Fruit fly (Drosophila melanogaster) whole organism, embryonic: ENCODE results near the gene Tim17b1.

Experiments
- Atf-2 ChIP-seq: fragments of 200-800 bp; sonication (Bioruptor generic); optimal IDR thresholded peaks from 2 replicates; lab custom pipeline; 2016; ENCODE audit warnings: missing biosample characterization, missing genetic modification characterization
- BEAF-32 ChIP-seq: fragments of 200-800 bp; sonication (Bioruptor generic); optimal IDR thresholded peaks from 3 replicates; lab custom pipeline; 2017; ENCODE audit warnings: missing biosample characterization, missing genetic modification characterization, mild to moderate bottlenecking, moderate library complexity, missing genetic modification reagents
- CG10654 ChIP-seq: fragments of 200-800 bp; sonication (Bioruptor generic); optimal IDR thresholded peaks from 2 replicates; lab custom pipeline; 2016; ENCODE audit warnings: missing biosample characterization, missing genetic modification characterization
- CG10959 ChIP-seq: fragments of 200-800 bp; sonication (Bioruptor generic); IDR thresholded peaks from 2 replicates; pipeline ENCODE4 v1.3.6; 2022; ENCODE audit warnings: missing biosample characterization, missing genetic modification characterization
- CG11695 ChIP-seq: fragments of 200-800 bp; sonication (Bioruptor generic); IDR thresholded peaks from 3 replicates; pipeline ENCODE4 v1.3.6; 2022; ENCODE audit warnings: missing biosample characterization, missing genetic modification characterization
- CG12391 ChIP-seq: fragments of 200-800 bp; sonication (Bioruptor generic); optimal IDR thresholded peaks from 3 replicates; lab custom pipeline; 2018; ENCODE audit warnings: missing biosample characterization, mild to moderate bottlenecking, missing genetic modification characterization, moderate library complexity
- CG14860 ChIP-seq: fragments of 200-800 bp; sonication (Bioruptor generic); IDR thresholded peaks from 3 replicates; pipeline ENCODE4 v1.3.6; 2022; ENCODE audit warnings: missing biosample characterization, missing genetic modification characterization; ENCODE audit not compliant: partially characterized antibody
- CG16863 ChIP-seq: fragments of 200-800 bp; sonication (Bioruptor generic); optimal IDR thresholded peaks from 3 replicates; lab custom pipeline; 2016; ENCODE audit warnings: missing biosample characterization, missing genetic modification characterization
- CG17829 ChIP-seq: fragments of 200-800 bp; optimal IDR thresholded peaks from 2 replicates; lab custom pipeline; 2019; ENCODE audit warnings: missing biosample characterization, mild to moderate bottlenecking, missing genetic modification characterization, moderate library complexity
- CG17912 ChIP-seq: fragments of 200-800 bp; sonication (Bioruptor generic); optimal IDR thresholded peaks from 2 replicates; lab custom pipeline; 2018; ENCODE audit warnings: missing biosample characterization, mild to moderate bottlenecking, missing genetic modification characterization
- CG18011 ChIP-seq: fragments of 200-800 bp; sonication (Bioruptor generic); optimal IDR thresholded peaks from 2 replicates; lab custom pipeline; 2017; ENCODE audit warnings: missing biosample characterization, missing genetic modification characterization, mild to moderate bottlenecking, moderate library complexity, missing genotype
- CG2129 ChIP-seq: fragments of 200-800 bp; sonication (Bioruptor generic); IDR thresholded peaks from 2 replicates; pipeline ENCODE4 v1.3.6; 2022; ENCODE audit warnings: missing biosample characterization, missing genetic modification characterization; ENCODE audit not compliant: partially characterized antibody
- CG2199 ChIP-seq: fragments of 200-800 bp; sonication (Bioruptor generic); IDR thresholded peaks from 3 replicates; pipeline ENCODE4 v1.3.6; 2022; ENCODE audit warnings: missing biosample characterization, missing genetic modification characterization
- CG31365 ChIP-seq: fragments of 200-800 bp; sonication (Bioruptor generic); optimal IDR thresholded peaks from 2 replicates; lab custom pipeline; 2018; ENCODE audit warnings: missing biosample characterization, mild to moderate bottlenecking, missing genetic modification characterization
- CG31441 ChIP-seq: fragments of 200-800 bp; sonication (Bioruptor generic); IDR thresholded peaks from 2 replicates; pipeline ENCODE4 v1.3.6; 2022; ENCODE audit warnings: missing biosample characterization, missing genetic modification characterization
- CG4282 ChIP-seq: fragments of 200-800 bp; sonication (Bioruptor generic); optimal IDR thresholded peaks from 2 replicates; lab custom pipeline; 2016; ENCODE audit warnings: missing biosample characterization, missing genetic modification characterization
- CG4360 ChIP-seq: fragments of 200-800 bp; sonication (Bioruptor generic); IDR thresholded peaks from 2 replicates; pipeline ENCODE4 v1.3.6; 2022; ENCODE audit warnings: missing biosample characterization, missing genetic modification characterization
- CG7556 ChIP-seq: fragments of 200-800 bp; sonication (Bioruptor generic); optimal IDR thresholded peaks from 2 replicates; lab custom pipeline; 2017; ENCODE audit warnings: missing biosample characterization, mild to moderate bottlenecking, missing genetic modification characterization
- CG8388 ChIP-seq: fragments of 200-800 bp; sonication (Bioruptor generic); optimal IDR thresholded peaks from 2 replicates; lab custom pipeline; 2019; ENCODE audit warnings: missing biosample characterization, mild to moderate bottlenecking, missing genetic modification characterization, moderate library complexity
- CG8924 ChIP-seq: fragments of 200-800 bp; optimal IDR thresholded peaks from 3 replicates; lab custom pipeline; 2019; ENCODE audit warnings: missing biosample characterization, mild to moderate bottlenecking, missing genetic modification characterization, moderate library complexity
- Camta ChIP-seq: fragments of 200-800 bp; sonication (Bioruptor generic); optimal IDR thresholded peaks from 2 replicates; lab custom pipeline; 2016; ENCODE audit warnings: missing biosample characterization, missing genetic modification characterization
- D19A ChIP-seq: fragments of 200-800 bp; optimal IDR thresholded peaks from 3 replicates; lab custom pipeline; 2019; ENCODE audit warnings: missing biosample characterization, mild to moderate bottlenecking, missing genetic modification characterization, moderate library complexity
- Dfd ChIP-seq, 2 experiments: fragments of >200 bp; optimal IDR thresholded peaks; 2 replicates each; lab custom pipeline; 2017; ENCODE audit warnings: missing biosample characterization in 2 of 2, missing genetic modification characterization in 2 of 2
- Doc3 ChIP-seq: fragments of 200-800 bp; sonication (Bioruptor generic); IDR thresholded peaks from 3 replicates; pipeline ENCODE4 v1.3.6; 2022; ENCODE audit warnings: missing biosample characterization, missing genetic modification characterization; ENCODE audit not compliant: partially characterized antibody
- E2f2 ChIP-seq: fragments of 200-800 bp; sonication (Bioruptor generic); IDR thresholded peaks from 2 replicates; pipeline ENCODE4 v1.3.6; 2022; ENCODE audit warnings: missing biosample characterization, missing genetic modification characterization
- Fer1 ChIP-seq: fragments of 200-800 bp; sonication (Bioruptor generic); optimal IDR thresholded peaks from 2 replicates; lab custom pipeline; 2017; ENCODE audit warnings: missing biosample characterization, mild to moderate bottlenecking, missing genetic modification characterization
- HLHmδ ChIP-seq: fragments of 200-800 bp; sonication (Bioruptor generic); optimal IDR thresholded peaks from 2 replicates; lab custom pipeline; 2018; ENCODE audit warnings: missing biosample characterization, mild to moderate bottlenecking, missing genetic modification characterization, moderate library complexity
- PHDP ChIP-seq: fragments of 200-800 bp; sonication (Bioruptor generic); optimal IDR thresholded peaks from 3 replicates; lab custom pipeline; 2018; ENCODE audit warnings: missing biosample characterization, mild to moderate bottlenecking, missing genetic modification characterization, moderate library complexity
- Six4 ChIP-seq: fragments of 200-800 bp; sonication (Bioruptor generic); optimal IDR thresholded peaks from 2 replicates; lab custom pipeline; 2016; ENCODE audit warnings: missing biosample characterization, missing genetic modification characterization
- Taf1 ChIP-seq: fragments of 200-800 bp; sonication (Bioruptor generic); IDR thresholded peaks from 2 replicates; pipeline ENCODE4 v1.3.6; 2022; ENCODE audit warnings: missing biosample characterization, missing genetic modification characterization
- Vsx1 ChIP-seq: fragments of 200-800 bp; sonication (Bioruptor generic); optimal IDR thresholded peaks from 2 replicates; lab custom pipeline; 2017; ENCODE audit warnings: missing biosample characterization, mild to moderate bottlenecking, missing genetic modification characterization, missing genetic modification reagents
- ato ChIP-seq: fragments of 200-800 bp; sonication (Bioruptor generic); IDR thresholded peaks from 2 replicates; pipeline ENCODE4 v1.3.6; 2022; ENCODE audit warnings: missing biosample characterization, missing genetic modification characterization; ENCODE audit not compliant: partially characterized antibody
- cwo ChIP-seq: fragments of 200-800 bp; sonication (Bioruptor generic); optimal IDR thresholded peaks from 3 replicates; lab custom pipeline; 2017; ENCODE audit warnings: missing biosample characterization, missing genetic modification characterization, mild to moderate bottlenecking, moderate library complexity, missing genetic modification reagents
- disco-r ChIP-seq: fragments of 200-800 bp; sonication (Bioruptor generic); optimal IDR thresholded peaks from 2 replicates; lab custom pipeline; 2016; ENCODE audit warnings: missing biosample characterization, missing genetic modification characterization
- eve ChIP-seq, 2 experiments: fragments of >200 bp; optimal IDR thresholded peaks; 2 replicates each; lab custom pipeline; 2017; ENCODE audit warnings: missing biosample characterization in 2 of 2, missing genetic modification characterization in 2 of 2
- fd64A ChIP-seq: fragments of 200-800 bp; sonication (Bioruptor generic); optimal IDR thresholded peaks from 3 replicates; lab custom pipeline; 2018; ENCODE audit warnings: missing biosample characterization, mild to moderate bottlenecking, missing genetic modification characterization
- fd96Cb ChIP-seq: fragments of 200-800 bp; sonication (Bioruptor generic); optimal IDR thresholded peaks from 2 replicates; lab custom pipeline; 2018; ENCODE audit warnings: missing biosample characterization, mild to moderate bottlenecking, missing genetic modification characterization, moderate library complexity
- h ChIP-seq: fragments of >200 bp; optimal IDR thresholded peaks from 2 replicates; lab custom pipeline; 2017
- knrl ChIP-seq: fragments of 200-800 bp; sonication (Bioruptor generic); IDR thresholded peaks from 3 replicates; pipeline ENCODE4 v1.3.6; 2022; ENCODE audit warnings: missing biosample characterization, missing genetic modification characterization; ENCODE audit not compliant: partially characterized antibody
- lilli ChIP-seq: fragments of 200-800 bp; sonication (Bioruptor generic); optimal IDR thresholded peaks from 3 replicates; lab custom pipeline; 2016; ENCODE audit warnings: missing biosample characterization, missing genetic modification characterization
- mirr ChIP-seq: fragments of 200-800 bp; sonication (Bioruptor generic); optimal IDR thresholded peaks from 3 replicates; lab custom pipeline; 2018; ENCODE audit warnings: missing biosample characterization, mild to moderate bottlenecking, missing genetic modification characterization
- nom ChIP-seq: fragments of 200-800 bp; sonication (Bioruptor generic); optimal IDR thresholded peaks from 2 replicates; lab custom pipeline; 2017; ENCODE audit warnings: missing biosample characterization, missing genetic modification characterization, mild to moderate bottlenecking, moderate library complexity, missing genetic modification reagents
- p53 ChIP-seq: fragments of 200-800 bp; sonication (Bioruptor generic); optimal IDR thresholded peaks from 2 replicates; lab custom pipeline; 2016; ENCODE audit warnings: missing biosample characterization, missing genetic modification characterization
- run ChIP-seq: fragments of 200-800 bp; sonication (Bioruptor generic); optimal IDR thresholded peaks from 3 replicates; lab custom pipeline; 2018; ENCODE audit warnings: missing biosample characterization, mild to moderate bottlenecking, missing genetic modification characterization
- scrt ChIP-seq: fragments of 200-800 bp; sonication (Bioruptor generic); optimal IDR thresholded peaks from 2 replicates; lab custom pipeline; 2018; ENCODE audit warnings: missing biosample characterization, mild to moderate bottlenecking, missing genetic modification characterization, moderate library complexity
- slou ChIP-seq: fragments of 200-800 bp; sonication (Bioruptor generic); optimal IDR thresholded peaks from 3 replicates; lab custom pipeline; 2016; ENCODE audit warnings: missing biosample characterization, missing genetic modification characterization
- slp2 ChIP-seq: fragments of 200-800 bp; sonication (Bioruptor generic); optimal IDR thresholded peaks from 2 replicates; lab custom pipeline; 2016; ENCODE audit warnings: missing biosample characterization, missing genetic modification characterization
- tap ChIP-seq: fragments of 200-800 bp; optimal IDR thresholded peaks from 3 replicates; lab custom pipeline; 2019; ENCODE audit warnings: missing biosample characterization, mild to moderate bottlenecking, missing genetic modification characterization, moderate library complexity
- wor ChIP-seq: fragments of 200-800 bp; sonication (Bioruptor generic); IDR thresholded peaks from 2 replicates; pipeline ENCODE4 v1.3.6; 2022; ENCODE audit warnings: missing biosample characterization, missing genetic modification characterization

The Tim17b1 gene

dm6 chr3R:5283360-5283963, 16.5 kb upstream of the Tim17b1 start (continued):
- peak; percentile 71; the same call in 1 of the 2 replicates for TF ChIP-seq Taf1 (GFP tag; lab: Robert Waterston, UW)
- peak; percentile 59 for TF ChIP-seq E2f2 (GFP tag; lab: Robert Waterston, UW)
- peak; percentile 90; the same call in 2 of the 3 replicates for TF ChIP-seq CG11695 (GFP tag; lab: Robert Waterston, UW)
- TF ChIP-seq cwo (GFP tag; lab: Kevin White, UChicago) = peak; percentile 90
- no peak for TF ChIP-seq Doc3 (GFP tag; lab: Robert Waterston, UW)
- peak; percentile 95 for TF ChIP-seq lilli (GFP tag; lab: Kevin White, UChicago)
- TF ChIP-seq fd64A (GFP tag; lab: Kevin White, UChicago) = peak; percentile 80
- TF ChIP-seq CG4282 (GFP tag; lab: Kevin White, UChicago) = peak; percentile 85
- peak; percentile 71 for TF ChIP-seq wor (GFP tag; lab: Robert Waterston, UW)
- TF ChIP-seq CG10959 (GFP tag; lab: Robert Waterston, UW) = 0 out of 2 replicates have a peak, but pooled peaks have one; percentile 51
- peak; percentile 63 for TF ChIP-seq nom (GFP tag; lab: Kevin White, UChicago)
- TF ChIP-seq Dfd (GFP tag; optimal IDR thresholded peaks at IDR 0.05; lab: Kevin White, UChicago) = no peak
- peak; percentile 88 for TF ChIP-seq Atf-2
- TF ChIP-seq mirr (GFP tag; lab: Kevin White, UChicago) = peak; percentile 77
- TF ChIP-seq disco-r (GFP tag; lab: Kevin White, UChicago) = peak; percentile 77
- peak in 1 of 2 experiments; percentile 97 for TF ChIP-seq eve (GFP tag; optimal IDR thresholded peaks at IDR 0.05; lab: Kevin White, UChicago)
- peak; percentile 95 for TF ChIP-seq CG8924
- TF ChIP-seq scrt (GFP tag; lab: Kevin White, UChicago) = peak; percentile 87
- TF ChIP-seq CG18011 (GFP tag; lab: Kevin White, UChicago) = peak; percentile 79
- TF ChIP-seq Six4 (GFP tag; lab: Kevin White, UChicago) = peak; percentile 87
- peak; percentile 81 for TF ChIP-seq p53 (GFP tag; lab: Kevin White, UChicago)
- TF ChIP-seq run = peak; percentile 90
- TF ChIP-seq CG2199 = peak; percentile 79; the same call in 2 of the 3 replicates
- TF ChIP-seq Vsx1 (GFP tag; lab: Kevin White, UChicago) = peak; percentile 80
- TF ChIP-seq slp2 (GFP tag; lab: Kevin White, UChicago) = peak; percentile 88
- peak; percentile 93 for TF ChIP-seq CG31441 (GFP tag; lab: Robert Waterston, UW)
- TF ChIP-seq CG10654 (GFP tag; lab: Kevin White, UChicago) = peak; percentile 84
- TF ChIP-seq ato (GFP tag; lab: Robert Waterston, UW) = no peak
- TF ChIP-seq CG12391 = peak; percentile 92
- peak; percentile 77 for TF ChIP-seq slou (GFP tag; lab: Kevin White, UChicago)
- TF ChIP-seq Camta = peak; percentile 86
- peak; percentile 77 for TF ChIP-seq CG17912 (GFP tag; lab: Kevin White, UChicago)
- TF ChIP-seq CG7556 (GFP tag; lab: Kevin White, UChicago) = peak; percentile 96
- peak; percentile 99 for TF ChIP-seq CG8388 (GFP tag; lab: Kevin White, UChicago)
- TF ChIP-seq CG2129 (GFP tag; lab: Robert Waterston, UW) = no peak
- TF ChIP-seq Fer1 (GFP tag; lab: Kevin White, UChicago) = peak; percentile 95
- TF ChIP-seq HLHmδ (GFP tag; lab: Kevin White, UChicago) = no peak
- TF ChIP-seq PHDP = peak; percentile 93
- peak; percentile 86 for TF ChIP-seq D19A
- TF ChIP-seq CG31365 (tag; lab: Kevin White, UChicago) = peak; percentile 73
- no peak for TF ChIP-seq knrl (GFP tag; lab: Robert Waterston, UW)
- peak; percentile 85 for TF ChIP-seq tap (tag; lab: Kevin White, UChicago)
- TF ChIP-seq BEAF-32 = no peak
- TF ChIP-seq CG17829 (tag; lab: Kevin White, UChicago) = peak; percentile 92
- 0 out of 2 replicates have a peak, but pooled peaks have one; percentile 21 for TF ChIP-seq CG4360 (GFP tag; lab: Robert Waterston, UW)
- TF ChIP-seq CG14860 (GFP tag; lab: Robert Waterston, UW) = no peak
- peak; percentile 89 for TF ChIP-seq CG16863 (GFP tag; lab: Kevin White, UChicago)
- peak; percentile 89 for TF ChIP-seq fd96Cb
- no peak for TF ChIP-seq h
